Fruit fly (Drosophila melanogaster) whole organism, adult: ENCODE results near the gene CG2278.

ENCODE experiments used
- CG11617 ChIP-seq: fragments of 200-800 bp; sonication (Bioruptor generic); optimal IDR thresholded peaks from 2 replicates; lab custom pipeline; 2017; ENCODE audit warnings: mild to moderate bottlenecking, missing biosample characterization, missing genetic modification reagents, missing genetic modification characterization
- CG12768 ChIP-seq: fragments of 200-800 bp; sonication (Bioruptor generic); optimal IDR thresholded peaks from 2 replicates; lab custom pipeline; 2017; ENCODE audit warnings: missing biosample characterization, missing genetic modification characterization, mild to moderate bottlenecking, moderate library complexity, missing genetic modification reagents
- CG14711 ChIP-seq: fragments of 200-800 bp; sonication (Bioruptor generic); optimal IDR thresholded peaks from 2 replicates; lab custom pipeline; 2018; ENCODE audit warnings: missing biosample characterization, mild to moderate bottlenecking, missing genetic modification characterization, moderate library complexity
- CG1620 ChIP-seq: fragments of 200-800 bp; sonication (Bioruptor generic); optimal IDR thresholded peaks from 2 replicates; lab custom pipeline; 2016; ENCODE audit warnings: missing biosample characterization, missing genetic modification characterization
- CG33017 ChIP-seq: fragments of 200-800 bp; sonication (Bioruptor generic); optimal IDR thresholded peaks from 2 replicates; lab custom pipeline; 2018; ENCODE audit warnings: missing biosample characterization, mild to moderate bottlenecking, missing genetic modification characterization, moderate library complexity
- CG5204 ChIP-seq: fragments of 200-800 bp; sonication (Bioruptor generic); optimal IDR thresholded peaks from 2 replicates; lab custom pipeline; 2016; ENCODE audit warnings: missing biosample characterization, missing genetic modification characterization
- CG7045 ChIP-seq: fragments of 200-800 bp; sonication (Bioruptor generic); optimal IDR thresholded peaks from 2 replicates; lab custom pipeline; 2017; ENCODE audit warnings: missing biosample characterization, mild to moderate bottlenecking, missing genetic modification characterization
- CG7101 ChIP-seq: fragments of 200-800 bp; sonication (Bioruptor generic); optimal IDR thresholded peaks from 2 replicates; lab custom pipeline; 2018; ENCODE audit warnings: missing biosample characterization, mild to moderate bottlenecking, missing genetic modification characterization, moderate library complexity
- Clk ChIP-seq: fragments of 200-800 bp; sonication (Bioruptor generic); optimal IDR thresholded peaks from 2 replicates; lab custom pipeline; 2017; ENCODE audit warnings: missing biosample characterization, missing genetic modification characterization
- Crg-1 ChIP-seq: fragments of 200-800 bp; sonication (Bioruptor generic); optimal IDR thresholded peaks from 2 replicates; lab custom pipeline; 2016; ENCODE audit warnings: missing biosample characterization, missing genetic modification characterization
- Hr96 ChIP-seq: fragments of 200-800 bp; sonication (Bioruptor generic); optimal IDR thresholded peaks from 2 replicates; lab custom pipeline; 2016; ENCODE audit warnings: missing biosample characterization, missing genetic modification characterization
- Mnt ChIP-seq: fragments of 200-800 bp; sonication (Bioruptor generic); optimal IDR thresholded peaks from 2 replicates; lab custom pipeline; 2016; ENCODE audit warnings: missing biosample characterization, mild to moderate bottlenecking, missing genetic modification characterization
- bab1 ChIP-seq: fragments of 200-800 bp; sonication (Bioruptor generic); optimal IDR thresholded peaks from 3 replicates; lab custom pipeline; 2019; ENCODE audit warnings: missing biosample characterization, mild to moderate bottlenecking, missing genetic modification characterization, moderate library complexity
- cic ChIP-seq: fragments of 200-800 bp; sonication (Bioruptor generic); optimal IDR thresholded peaks from 2 replicates; lab custom pipeline; 2017; ENCODE audit warnings: missing biosample characterization, mild to moderate bottlenecking, missing genetic modification characterization, moderate library complexity
- cnc ChIP-seq, 2 experiments: fragments of >200 bp; optimal IDR thresholded peaks; 2 replicates each; lab custom pipeline; 2017
- kay ChIP-seq: fragments of 200-800 bp; sonication (Bioruptor generic); peaks from one replicate; lab custom pipeline; 2016; ENCODE audit warnings: missing biosample characterization, missing genetic modification characterization, borderline replicate concordance
- ovo ChIP-seq: fragments of 200-800 bp; sonication (Bioruptor generic); optimal IDR thresholded peaks from 2 replicates; lab custom pipeline; 2016; ENCODE audit warnings: missing biosample characterization, missing genetic modification characterization
- pad ChIP-seq: fragments of 200-800 bp; sonication (Bioruptor generic); optimal IDR thresholded peaks from 3 replicates; lab custom pipeline; 2017; ENCODE audit warnings: missing biosample characterization, missing genetic modification characterization, mild to moderate bottlenecking, moderate library complexity, missing genetic modification reagents
- tj ChIP-seq: fragments of 200-800 bp; sonication (Bioruptor generic); optimal IDR thresholded peaks from 3 replicates; lab custom pipeline; 2017; ENCODE audit warnings: missing biosample characterization, mild to moderate bottlenecking, missing genetic modification characterization, moderate library complexity
- toe ChIP-seq: fragments of 200-800 bp; sonication (Bioruptor generic); optimal IDR thresholded peaks from 2 replicates; lab custom pipeline; 2016; ENCODE audit warnings: missing biosample characterization, missing genetic modification characterization

CG2278 gene

DNA sequence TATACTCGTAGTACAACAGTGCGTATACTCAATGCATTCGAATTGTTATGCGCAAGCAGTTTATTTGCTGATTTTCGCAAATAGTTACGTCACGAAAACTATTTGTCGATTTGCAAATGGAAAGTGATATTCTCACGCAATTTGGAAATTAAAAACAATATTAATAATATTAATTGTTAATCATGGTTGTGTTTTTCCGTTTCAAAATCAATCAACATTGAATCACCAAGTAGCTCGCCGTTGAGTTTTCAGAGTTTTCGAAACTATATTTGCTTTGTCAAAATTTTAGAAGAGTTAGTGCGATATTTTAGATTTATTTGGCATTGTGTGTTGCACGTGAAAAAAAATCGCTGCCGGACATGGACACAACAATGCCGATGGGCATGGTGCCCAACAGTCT is 10.3 kb downstream of the CG2278 start, which contains the start of gene CG15337:
Gene CG15337, plus strand, starts transcription at position 301 of the 400 bp plus-strand sequence.
- TF ChIP-seq bab1 (GFP tag; lab: Kevin White, UChicago) (no peak), ovo (no peak), cnc (optimal IDR thresholded peaks at IDR 0.05; lab: Kevin White, UChicago) (no peak), kay (GFP tag; lab: Kevin White, UChicago) (no peak)

DNA sequence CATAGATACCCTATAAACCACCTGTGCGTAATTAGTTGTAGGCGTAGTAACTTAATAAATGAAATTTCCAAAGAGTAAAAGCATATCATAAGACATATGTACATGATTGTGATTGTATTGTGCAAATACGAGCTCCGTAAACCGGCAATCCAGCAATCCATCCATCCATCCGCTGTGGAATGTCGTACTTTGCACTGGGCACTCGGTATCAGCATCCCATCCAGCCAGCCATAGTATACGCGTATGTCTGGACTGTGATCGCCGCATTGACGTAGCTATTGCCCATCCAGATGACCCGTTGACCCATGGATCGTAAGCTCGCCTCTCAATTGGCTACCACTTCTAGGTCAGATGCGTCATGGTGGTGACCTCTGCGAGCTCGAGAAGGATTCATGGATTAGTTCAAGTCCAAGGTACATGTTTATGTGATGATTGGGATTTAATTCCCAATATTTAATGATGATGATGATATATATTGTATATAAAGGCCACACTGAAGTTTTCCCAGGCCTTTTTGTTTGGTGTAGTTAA is 11.1 kb downstream of the CG2278 start:
- TF ChIP-seq kay (GFP tag; lab: Kevin White, UChicago) (no peak), CG12768 (GFP tag; lab: Kevin White, UChicago) (no peak), tj (GFP tag; lab: Kevin White, UChicago) (no peak), CG11617 (GFP tag; lab: Kevin White, UChicago) (no peak), CG7045 (no peak), bab1 (GFP tag; lab: Kevin White, UChicago) (no peak), Mnt (GFP tag; lab: Kevin White, UChicago) (no peak), Clk (no peak), ovo (no peak), CG7101 (tag; lab: Kevin White, UChicago) (no peak), pad (GFP tag; lab: Kevin White, UChicago) (no peak), CG33017 (tag; lab: Kevin White, UChicago) (no peak), CG14711 (tag; lab: Kevin White, UChicago) (no peak), toe (GFP tag; lab: Kevin White, UChicago) (no peak), cic (no peak), CG5204 (GFP tag; lab: Kevin White, UChicago) (no peak), cnc (optimal IDR thresholded peaks at IDR 0.05; lab: Kevin White, UChicago) (no peak), Crg-1 (GFP tag; lab: Kevin White, UChicago) (no peak), Hr96 (no peak), CG1620 (GFP tag; lab: Kevin White, UChicago) (no peak)

DNA sequence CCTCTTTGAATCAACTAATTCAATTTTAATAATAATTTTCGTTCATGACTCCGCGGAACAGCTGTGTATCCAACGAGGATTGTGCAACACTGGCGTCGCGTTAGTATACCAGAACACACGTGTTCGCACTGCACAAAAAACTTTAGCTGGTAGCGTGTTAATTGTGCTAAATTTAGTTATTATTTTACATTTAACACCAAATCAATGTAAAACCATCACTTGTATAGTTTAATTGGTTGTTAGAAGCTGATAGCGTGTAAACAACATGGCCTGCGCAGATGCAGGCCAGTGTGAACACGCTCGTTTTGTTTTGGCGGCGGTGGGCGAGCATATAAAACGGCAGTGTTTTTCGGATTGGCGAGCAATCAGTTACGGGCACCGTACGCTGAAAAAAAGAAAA is 12.8 kb downstream of the CG2278 start, which contains the start of the genes Traf6 and GIIIspla2:
Gene Traf6, minus strand, starts transcription at position 93 of the 400 bp plus-strand sequence.
Gene GIIIspla2, plus strand, starts transcription at position 335 of the 400 bp plus-strand sequence.
- TF ChIP-seq Crg-1 (GFP tag; lab: Kevin White, UChicago) (peak; percentile 68), Mnt (GFP tag; lab: Kevin White, UChicago) (peak; percentile 92), ovo (peak; percentile 81), Hr96 (no peak), CG7045 (peak; percentile 74), Clk (peak; percentile 54), toe (GFP tag; lab: Kevin White, UChicago) (peak; percentile 73), CG1620 (GFP tag; lab: Kevin White, UChicago) (peak; percentile 87), CG33017 (tag; lab: Kevin White, UChicago) (peak; percentile 76), kay (GFP tag; lab: Kevin White, UChicago) (no peak), bab1 (GFP tag; lab: Kevin White, UChicago) (peak; percentile 78), pad (GFP tag; lab: Kevin White, UChicago) (peak; percentile 81), CG5204 (GFP tag; lab: Kevin White, UChicago) (peak; percentile 76), CG11617 (GFP tag; lab: Kevin White, UChicago) (peak; percentile 87), cic (peak; percentile 51), tj (GFP tag; lab: Kevin White, UChicago) (peak; percentile 71), CG14711 (tag; lab: Kevin White, UChicago) (peak; percentile 80), CG12768 (GFP tag; lab: Kevin White, UChicago) (peak; percentile 66), CG7101 (tag; lab: Kevin White, UChicago) (peak; percentile 90), cnc (optimal IDR thresholded peaks at IDR 0.05; lab: Kevin White, UChicago) (no peak)

DNA sequence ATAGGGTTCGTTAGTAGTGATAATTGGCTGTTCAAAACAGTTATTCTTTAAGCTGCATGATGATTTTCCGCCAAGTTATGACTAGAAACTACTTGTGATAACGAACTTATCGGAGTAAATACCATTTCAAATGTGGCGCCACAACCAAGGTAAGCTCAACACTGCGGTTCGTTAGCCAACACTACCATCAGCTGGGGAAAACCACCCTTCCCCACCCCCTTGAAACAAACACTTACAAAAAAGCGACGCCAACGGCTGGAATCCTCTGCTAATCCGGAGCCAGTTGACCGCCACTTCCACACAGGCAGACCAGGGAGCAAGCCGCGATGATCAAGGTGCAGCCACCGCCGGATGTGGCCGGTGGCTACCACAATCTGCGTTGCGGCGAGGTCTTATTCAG is 17.3 kb downstream of the CG2278 start, which contains the start of gene CG18262:
Gene CG18262, plus strand, starts transcription at position 231 of the 400 bp plus-strand sequence.
- TF ChIP-seq kay (GFP tag; lab: Kevin White, UChicago) (no peak), CG33017 (tag; lab: Kevin White, UChicago) (no peak), CG7101 (tag; lab: Kevin White, UChicago) (peak; percentile 45), CG14711 (tag; lab: Kevin White, UChicago) (no peak), CG1620 (GFP tag; lab: Kevin White, UChicago) (peak; percentile 54), bab1 (GFP tag; lab: Kevin White, UChicago) (peak; percentile 21), Mnt (GFP tag; lab: Kevin White, UChicago) (peak; percentile 25), cnc (optimal IDR thresholded peaks at IDR 0.05; lab: Kevin White, UChicago) (no peak), Crg-1 (GFP tag; lab: Kevin White, UChicago) (peak; percentile 48), CG12768 (GFP tag; lab: Kevin White, UChicago) (peak; percentile 11), pad (GFP tag; lab: Kevin White, UChicago) (peak; percentile 56), Clk (no peak)

DNA sequence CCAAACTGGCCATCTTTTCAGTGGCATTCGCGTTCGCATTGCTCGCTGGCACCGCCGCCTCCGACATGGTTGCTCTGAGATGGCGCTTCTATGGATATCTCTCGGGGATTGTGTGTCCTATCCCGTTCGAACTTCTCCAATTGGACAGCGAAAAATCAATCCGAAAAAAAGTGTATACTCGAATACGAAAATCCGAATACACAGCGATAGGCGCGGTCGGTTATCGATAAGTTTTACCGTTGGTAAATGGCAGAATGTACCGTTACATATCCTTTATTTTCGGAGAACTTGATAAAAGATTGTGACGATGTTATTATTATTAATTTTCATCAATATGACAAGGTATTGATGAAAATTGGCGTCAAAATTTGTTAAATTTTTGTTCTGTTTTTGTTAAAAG is 18.0 kb downstream of the CG2278 start, which contains the start of gene Gbeta5:
Gene Gbeta5, minus strand, starts transcription at position 199 of the 400 bp plus-strand sequence.
- no peak for TF ChIP-seq CG7101 (tag; lab: Kevin White, UChicago)
- TF ChIP-seq ovo, result peak; percentile 64
- no peak for TF ChIP-seq Mnt (GFP tag; lab: Kevin White, UChicago)
- TF ChIP-seq Clk, result no peak
- no peak for TF ChIP-seq toe (GFP tag; lab: Kevin White, UChicago)

DNA sequence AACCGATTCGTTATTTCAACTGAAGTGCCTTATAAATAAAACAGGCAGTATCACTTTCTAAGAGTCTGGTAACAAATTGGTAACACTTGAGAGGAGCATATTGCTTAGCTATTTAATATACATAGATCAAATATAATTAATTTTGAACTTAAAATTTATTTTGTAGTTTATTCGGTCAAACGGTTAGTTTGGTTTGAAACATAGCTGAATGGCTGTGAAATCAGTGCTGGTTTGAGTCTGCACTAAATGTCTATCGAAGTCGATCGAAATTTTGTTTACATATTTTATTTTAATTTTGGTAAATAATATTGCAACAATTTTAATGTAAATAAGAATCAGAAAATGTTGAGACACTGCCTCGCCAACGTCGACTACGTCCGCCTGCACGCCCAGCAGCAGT is 21.5 kb downstream of the CG2278 start, which contains the start of gene CG10959:
Gene CG10959, plus strand, starts transcription at position 228 of the 400 bp plus-strand sequence.
- TF ChIP-seq Hr96, result no peak
- TF ChIP-seq Clk, result no peak
- no peak for TF ChIP-seq pad (GFP tag; lab: Kevin White, UChicago)
- no peak for TF ChIP-seq CG5204 (GFP tag; lab: Kevin White, UChicago)
- no peak for TF ChIP-seq Mnt (GFP tag; lab: Kevin White, UChicago)
- no peak for TF ChIP-seq bab1 (GFP tag; lab: Kevin White, UChicago)
- TF ChIP-seq CG11617 (GFP tag; lab: Kevin White, UChicago), result no peak
- no peak for TF ChIP-seq cic
- TF ChIP-seq Crg-1 (GFP tag; lab: Kevin White, UChicago), result no peak
- no peak for TF ChIP-seq kay (GFP tag; lab: Kevin White, UChicago)
- no peak for TF ChIP-seq tj (GFP tag; lab: Kevin White, UChicago)
- TF ChIP-seq CG7101 (tag; lab: Kevin White, UChicago), result no peak
- no peak for TF ChIP-seq CG14711 (tag; lab: Kevin White, UChicago)
- TF ChIP-seq ovo, result no peak
- TF ChIP-seq CG7045, result no peak
- no peak for TF ChIP-seq CG33017 (tag; lab: Kevin White, UChicago)
- no peak for TF ChIP-seq cnc (optimal IDR thresholded peaks at IDR 0.05; lab: Kevin White, UChicago)
- TF ChIP-seq toe (GFP tag; lab: Kevin White, UChicago), result no peak
- no peak for TF ChIP-seq CG12768 (GFP tag; lab: Kevin White, UChicago)
